Fruit fly (Drosophila melanogaster): ENCODE data around the gene CG13813.

CG13813 gene

dm6 chr3L:20241987-20242982 lies 10.8 kb downstream of the CG13813 start (continued):
- TF ChIP-seq CG4730 (GFP tag; IDR thresholded peaks at IDR 0.05) (peak; percentile 48; the same call in 1 of the 2 replicates), cg (GFP tag; optimal IDR thresholded peaks at IDR 0.05) (no peak), CG15011 (GFP tag; optimal IDR thresholded peaks at IDR 0.05) (no peak), CG11504 (tag; optimal IDR thresholded peaks at IDR 0.05) (peak; percentile 67), sim (GFP tag; IDR thresholded peaks at IDR 0.05) (0 out of 2 replicates have a peak, but pooled peaks have one; percentile 7), BEAF-32 (GFP tag; optimal IDR thresholded peaks at IDR 0.05) (peak; percentile 76), Sry-β (GFP tag; optimal IDR thresholded peaks at IDR 0.05) (no peak), ind (GFP tag; optimal IDR thresholded peaks at IDR 0.05) (peak; percentile 56), Fer2 (tag; optimal IDR thresholded peaks at IDR 0.05) (peak; percentile 11), CG7786 (GFP tag; optimal IDR thresholded peaks at IDR 0.05) (no peak), CG11085 (GFP tag; IDR thresholded peaks at IDR 0.05) (peak; percentile 20), wdn (GFP tag; IDR thresholded peaks at IDR 0.05) (no peak; the same call in none of the 2 replicates), Pdp1 (GFP tag; optimal IDR thresholded peaks at IDR 0.05) (no peak), sens (GFP tag) (peak; percentile 85), Nf-YB (GFP tag; optimal IDR thresholded peaks at IDR 0.05) (peak; percentile 39), gsb (GFP tag; IDR thresholded peaks at IDR 0.05) (0 out of 2 replicates have a peak, but pooled peaks have one; percentile 5), CG42726 (GFP tag; IDR thresholded peaks at IDR 0.05; ENCODE audit: partially characterized antibody) (no peak; the same call in 1 of the 2 replicates), CG9876 (GFP tag; optimal IDR thresholded peaks at IDR 0.05) (no peak), CG8478 (optimal IDR thresholded peaks at IDR 0.05) (no peak), CG15269 (tag; optimal IDR thresholded peaks at IDR 0.05) (peak; percentile 65), CG7556 (GFP tag; optimal IDR thresholded peaks at IDR 0.05) (peak; percentile 64), knrl (GFP tag; IDR thresholded peaks at IDR 0.05; ENCODE audit: partially characterized antibody) (peak; percentile 72), pzg (GFP tag; optimal IDR thresholded peaks at IDR 0.05) (peak; percentile 52), YL-1 (GFP tag; optimal IDR thresholded peaks at IDR 0.05) (no peak), klu (GFP tag; IDR thresholded peaks at IDR 0.05) (no peak), p53 (GFP tag; optimal IDR thresholded peaks at IDR 0.05) (no peak), CHES-1-like (GFP tag; optimal IDR thresholded peaks at IDR 0.05) (no peak), maf-S (GFP tag; optimal IDR thresholded peaks at IDR 0.05) (no peak), gfzf (GFP tag; optimal IDR thresholded peaks at IDR 0.05) (no peak), CG16863 (GFP tag; optimal IDR thresholded peaks at IDR 0.05) (no peak), CG4282 (GFP tag; optimal IDR thresholded peaks at IDR 0.05) (no peak), Max (GFP tag; optimal IDR thresholded peaks at IDR 0.05) (peak; percentile 33), Mes4 (GFP tag; optimal IDR thresholded peaks at IDR 0.05) (no peak), Oaz (GFP tag; IDR thresholded peaks at IDR 0.05) (peak; percentile 30; the same call in 1 of the 2 replicates), CG11093 (GFP tag; IDR thresholded peaks at IDR 0.05) (no peak), psq (GFP tag; optimal IDR thresholded peaks at IDR 0.05) (peak; percentile 13), Ptx1 (GFP tag; IDR thresholded peaks at IDR 0.05) (peak; percentile 50), tll (GFP tag; optimal IDR thresholded peaks at IDR 0.05) (no peak), Dip3 (GFP tag; optimal IDR thresholded peaks at IDR 0.05) (no peak), CG1832 (GFP tag; optimal IDR thresholded peaks at IDR 0.05) (no peak), Dbx (GFP tag; IDR thresholded peaks at IDR 0.05) (peak; percentile 24; the same call in 2 of the 3 replicates), CG2889 (GFP tag; IDR thresholded peaks at IDR 0.05) (no peak), CG10267 (tag; optimal IDR thresholded peaks at IDR 0.05) (peak; percentile 81), stwl (tag; optimal IDR thresholded peaks at IDR 0.05) (peak; percentile 7), CG3838 (GFP tag; optimal IDR thresholded peaks at IDR 0.05) (no peak), CG1602 (GFP tag; optimal IDR thresholded peaks at IDR 0.05) (peak; percentile 39), wek (GFP tag; optimal IDR thresholded peaks at IDR 0.05) (no peak), PHDP (tag; optimal IDR thresholded peaks at IDR 0.05) (peak; percentile 73)
